Fruit fly (Drosophila melanogaster) S2 (cell line): ENCODE data around the gene CG31007.

Experiments
- CG8478 ChIP-seq: fragments of >200 bp; optimal IDR thresholded peaks from 2 replicates; lab custom pipeline; 2018
- CTCF ChIP-seq, 2 experiments: fragments of >200 bp; optimal IDR thresholded peaks; 2 replicates each; lab custom pipeline; 2018

DNA sequence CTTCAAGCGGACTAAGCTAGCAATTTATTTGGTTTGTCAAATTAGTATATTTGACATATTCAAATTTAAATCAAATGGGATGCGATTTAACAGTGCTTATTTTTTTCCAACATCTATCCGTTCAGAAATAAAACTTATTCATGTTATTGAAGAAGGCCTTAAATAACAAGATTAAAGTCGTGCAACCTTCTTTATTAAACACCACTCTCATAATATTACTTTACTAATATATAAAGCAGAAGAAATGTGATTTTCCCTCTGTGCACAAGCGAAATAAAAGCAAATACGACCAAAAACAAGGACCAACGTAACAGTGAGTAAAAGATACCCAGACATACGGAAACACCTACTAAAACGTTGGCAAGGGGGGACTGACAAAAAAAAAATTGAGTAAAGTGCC is 14.3 kb upstream of the CG31007 start:
- no peak for TF ChIP-seq CG8478 (lab: Kevin White, UChicago)
- no peak for TF ChIP-seq CTCF (optimal IDR thresholded peaks at IDR 0.05; lab: Kevin White, UChicago)
